Fruit fly (Drosophila melanogaster) whole organism, embryonic: ENCODE data around the gene CG14052.

ENCODE experiments used
- BEAF-32 ChIP-seq: fragments of 200-800 bp; sonication (Bioruptor generic); optimal IDR thresholded peaks from 3 replicates; lab custom pipeline; 2017; ENCODE audit warnings: missing biosample characterization, missing genetic modification characterization, mild to moderate bottlenecking, moderate library complexity, missing genetic modification reagents
- CG10543 ChIP-seq: fragments of 200-800 bp; sonication (Bioruptor generic); optimal IDR thresholded peaks from 3 replicates; lab custom pipeline; 2017; ENCODE audit warnings: missing biosample characterization, mild to moderate bottlenecking, missing genetic modification characterization, moderate library complexity
- CG13775 ChIP-seq: fragments of 200-800 bp; sonication (Bioruptor generic); optimal IDR thresholded peaks from 3 replicates; lab custom pipeline; 2017; ENCODE audit warnings: missing biosample characterization, mild to moderate bottlenecking, missing genetic modification characterization
- CG16815 ChIP-seq: fragments of 200-800 bp; sonication (Bioruptor generic); optimal IDR thresholded peaks from 3 replicates; lab custom pipeline; 2017; ENCODE audit warnings: missing biosample characterization, mild to moderate bottlenecking, missing genetic modification characterization
- CG16863 ChIP-seq: fragments of 200-800 bp; sonication (Bioruptor generic); optimal IDR thresholded peaks from 3 replicates; lab custom pipeline; 2016; ENCODE audit warnings: missing biosample characterization, missing genetic modification characterization
- CG17328 ChIP-seq: fragments of 200-800 bp; sonication (Bioruptor generic); IDR thresholded peaks from 2 replicates; pipeline ENCODE4 v1.3.6; 2022; ENCODE audit warnings: missing biosample characterization, missing genetic modification characterization
- CG17385 ChIP-seq: fragments of 200-800 bp; sonication (Bioruptor generic); optimal IDR thresholded peaks from 3 replicates; lab custom pipeline; 2018; ENCODE audit warnings: missing biosample characterization, mild to moderate bottlenecking, missing genetic modification characterization
- CG17802 ChIP-seq: fragments of 200-800 bp; sonication (Bioruptor generic); optimal IDR thresholded peaks from 2 replicates; lab custom pipeline; 2018; ENCODE audit warnings: missing biosample characterization, mild to moderate bottlenecking, missing genetic modification characterization, moderate library complexity
- CG17912 ChIP-seq: fragments of 200-800 bp; sonication (Bioruptor generic); optimal IDR thresholded peaks from 2 replicates; lab custom pipeline; 2018; ENCODE audit warnings: missing biosample characterization, mild to moderate bottlenecking, missing genetic modification characterization
- CG18011 ChIP-seq: fragments of 200-800 bp; sonication (Bioruptor generic); optimal IDR thresholded peaks from 2 replicates; lab custom pipeline; 2017; ENCODE audit warnings: missing biosample characterization, missing genetic modification characterization, mild to moderate bottlenecking, moderate library complexity, missing genotype
- CG18599 ChIP-seq: fragments of 200-800 bp; sonication (Bioruptor generic); optimal IDR thresholded peaks from 3 replicates; lab custom pipeline; 2017; ENCODE audit warnings: missing biosample characterization, missing genetic modification characterization, mild to moderate bottlenecking, moderate library complexity, missing genetic modification reagents
- CG2199 ChIP-seq: fragments of 200-800 bp; sonication (Bioruptor generic); IDR thresholded peaks from 3 replicates; pipeline ENCODE4 v1.3.6; 2022; ENCODE audit warnings: missing biosample characterization, missing genetic modification characterization
- CG31224 ChIP-seq: fragments of 200-800 bp; sonication (Bioruptor generic); IDR thresholded peaks from 2 replicates; pipeline ENCODE4 v1.3.6; 2022; ENCODE audit warnings: missing biosample characterization, missing genetic modification characterization
- CG3281 ChIP-seq: fragments of 200-800 bp; sonication (Bioruptor generic); optimal IDR thresholded peaks from 3 replicates; lab custom pipeline; 2017; ENCODE audit warnings: missing biosample characterization, mild to moderate bottlenecking, missing genetic modification characterization
- CG33213 ChIP-seq: fragments of 200-800 bp; sonication (Bioruptor generic); optimal IDR thresholded peaks from 3 replicates; lab custom pipeline; 2016; ENCODE audit warnings: missing biosample characterization, missing genetic modification characterization
- CG34376 ChIP-seq: fragments of 200-800 bp; sonication (Bioruptor generic); optimal IDR thresholded peaks from 2 replicates; lab custom pipeline; 2018; ENCODE audit warnings: missing biosample characterization, mild to moderate bottlenecking, missing genetic modification characterization
- CG3847 ChIP-seq: fragments of 200-800 bp; sonication (Bioruptor generic); IDR thresholded peaks from 2 replicates; pipeline ENCODE4 v1.3.6; 2022; ENCODE audit warnings: missing biosample characterization, missing genetic modification characterization
- CG43689 ChIP-seq: fragments of 200-800 bp; sonication (Bioruptor generic); IDR thresholded peaks from 2 replicates; pipeline ENCODE4 v1.3.6; 2022; ENCODE audit warnings: missing biosample characterization, missing genetic modification characterization
- CG4424 ChIP-seq: fragments of 200-800 bp; sonication (Bioruptor generic); optimal IDR thresholded peaks from 3 replicates; lab custom pipeline; 2016; ENCODE audit warnings: missing biosample characterization, missing genetic modification characterization
- CG5953 ChIP-seq: fragments of 200-800 bp; sonication (Bioruptor generic); IDR thresholded peaks from 2 replicates; pipeline ENCODE4 v1.3.6; 2022; ENCODE audit warnings: missing biosample characterization, missing genetic modification characterization
- CG6765 ChIP-seq: fragments of 200-800 bp; sonication (Bioruptor generic); optimal IDR thresholded peaks from 3 replicates; lab custom pipeline; 2017; ENCODE audit warnings: missing biosample characterization, mild to moderate bottlenecking, missing genetic modification characterization
- CG7963 ChIP-seq: fragments of 200-800 bp; sonication (Bioruptor generic); IDR thresholded peaks from 3 replicates; pipeline ENCODE4 v1.3.6; 2022; ENCODE audit warnings: missing biosample characterization, missing genetic modification characterization; ENCODE audit not compliant: partially characterized antibody
- CrebB ChIP-seq: fragments of 200-800 bp; sonication (Bioruptor generic); optimal IDR thresholded peaks from 3 replicates; lab custom pipeline; 2018; ENCODE audit warnings: missing biosample characterization, mild to moderate bottlenecking, missing genetic modification characterization
- D19B ChIP-seq: fragments of 200-800 bp; sonication (Bioruptor generic); optimal IDR thresholded peaks from 2 replicates; lab custom pipeline; 2017; ENCODE audit warnings: missing biosample characterization, mild to moderate bottlenecking, missing genetic modification characterization
- Dp ChIP-seq: fragments of 200-800 bp; sonication (Bioruptor generic); optimal IDR thresholded peaks from 2 replicates; lab custom pipeline; 2018; ENCODE audit warnings: missing biosample characterization, mild to moderate bottlenecking, missing genetic modification characterization, moderate library complexity
- Ets65A ChIP-seq: fragments of 200-800 bp; sonication (Bioruptor generic); peaks from one replicate; lab custom pipeline; 2016; ENCODE audit warnings: missing biosample characterization, missing genetic modification characterization
- Hey ChIP-seq: fragments of 200-800 bp; sonication (Bioruptor generic); optimal IDR thresholded peaks from 3 replicates; lab custom pipeline; 2018; ENCODE audit warnings: missing biosample characterization, mild to moderate bottlenecking, missing genetic modification characterization
- Hr78 ChIP-seq, 2 experiments: fragments of 200-800 bp in 1 of 2; fragments of >200 bp in 1 of 2; sonication (Bioruptor generic) in 1 of 2; optimal IDR thresholded peaks; 2 replicates each; lab custom pipeline; 2017 to 2019; ENCODE audit warnings: missing biosample characterization in 2 of 2, missing genetic modification characterization in 2 of 2, mild to moderate bottlenecking in 1 of 2, moderate library complexity in 1 of 2
- Oaz ChIP-seq: fragments of 200-800 bp; sonication (Bioruptor generic); IDR thresholded peaks from 2 replicates; pipeline ENCODE4 v1.3.6; 2022; ENCODE audit warnings: missing biosample characterization, missing genetic modification characterization
- Optix ChIP-seq: fragments of 200-800 bp; sonication (Bioruptor generic); IDR thresholded peaks from 3 replicates; pipeline ENCODE4 v1.3.6; 2022; ENCODE audit warnings: missing biosample characterization, missing genetic modification characterization
- Ravus ChIP-seq: fragments of 200-800 bp; sonication (Bioruptor generic); IDR thresholded peaks from 2 replicates; pipeline ENCODE4 v1.3.6; 2022; ENCODE audit warnings: missing biosample characterization, missing genetic modification characterization
- Vsx1 ChIP-seq: fragments of 200-800 bp; sonication (Bioruptor generic); optimal IDR thresholded peaks from 2 replicates; lab custom pipeline; 2017; ENCODE audit warnings: missing biosample characterization, mild to moderate bottlenecking, missing genetic modification characterization, missing genetic modification reagents
- Xrp1 ChIP-seq: fragments of 200-800 bp; sonication (Bioruptor generic); IDR thresholded peaks from 2 replicates; pipeline ENCODE4 v1.3.6; 2022; ENCODE audit warnings: missing biosample characterization, missing genetic modification characterization
- ase ChIP-seq: fragments of 200-800 bp; sonication (Bioruptor generic); IDR thresholded peaks from 3 replicates; pipeline ENCODE4 v1.3.6; 2022; ENCODE audit warnings: missing biosample characterization, missing genetic modification characterization
- ato ChIP-seq: fragments of 200-800 bp; sonication (Bioruptor generic); IDR thresholded peaks from 2 replicates; pipeline ENCODE4 v1.3.6; 2022; ENCODE audit warnings: missing biosample characterization, missing genetic modification characterization; ENCODE audit not compliant: partially characterized antibody
- bcd ChIP-seq: fragments of 200-800 bp; sonication (Bioruptor generic); optimal IDR thresholded peaks from 2 replicates; lab custom pipeline; 2017; ENCODE audit warnings: missing biosample characterization, mild to moderate bottlenecking, missing genetic modification characterization
- chinmo ChIP-seq: fragments of 200-800 bp; sonication (Bioruptor generic); IDR thresholded peaks from 4 replicates; pipeline ENCODE4 v1.3.6; 2022; ENCODE audit warnings: missing biosample characterization, missing genetic modification characterization; ENCODE audit not compliant: partially characterized antibody
- eve ChIP-seq, 2 experiments: fragments of >200 bp; optimal IDR thresholded peaks; 2 replicates each; lab custom pipeline; 2017; ENCODE audit warnings: missing biosample characterization in 2 of 2, missing genetic modification characterization in 2 of 2
- gem ChIP-seq: fragments of 200-800 bp; sonication (Bioruptor generic); optimal IDR thresholded peaks from 2 replicates; lab custom pipeline; 2019; ENCODE audit warnings: missing biosample characterization, mild to moderate bottlenecking, missing genetic modification characterization, moderate library complexity
- grn ChIP-seq: fragments of 200-800 bp; sonication (Bioruptor generic); optimal IDR thresholded peaks from 3 replicates; lab custom pipeline; 2017; ENCODE audit warnings: missing biosample characterization, missing genetic modification characterization
- lmd ChIP-seq: fragments of 200-800 bp; sonication (Bioruptor generic); IDR thresholded peaks from 2 replicates; pipeline ENCODE4 v1.3.6; 2022; ENCODE audit warnings: missing biosample characterization, missing genetic modification characterization
- otp ChIP-seq: fragments of 200-800 bp; sonication (Bioruptor generic); IDR thresholded peaks from 3 replicates; pipeline ENCODE4, ENCODE4 v1.3.6; 2022; ENCODE audit warnings: missing biosample characterization, missing genetic modification characterization
- pan ChIP-seq, 4 experiments: fragments of >200 bp in 3 of 4; fragments of 200-800 bp in 1 of 4; sonication (Bioruptor generic) in 1 of 4; optimal IDR thresholded peaks in 3 of 4; IDR thresholded peaks in 1 of 4; 2 replicates each; pipeline versions ENCODE4 v1.3.6 to Lab custom; 2017 to 2022; ENCODE audit warnings: missing biosample characterization in 2 of 4, missing genetic modification characterization in 2 of 4, mixed read lengths in 1 of 4
- row ChIP-seq: fragments of 200-800 bp; sonication (Bioruptor generic); IDR thresholded peaks from 3 replicates; pipeline ENCODE4 v1.3.6; 2022; ENCODE audit warnings: missing biosample characterization, missing genetic modification characterization
- run ChIP-seq: fragments of 200-800 bp; sonication (Bioruptor generic); optimal IDR thresholded peaks from 3 replicates; lab custom pipeline; 2018; ENCODE audit warnings: missing biosample characterization, mild to moderate bottlenecking, missing genetic modification characterization
- sna ChIP-seq: fragments of 200-800 bp; sonication (Bioruptor generic); IDR thresholded peaks from 2 replicates; pipeline ENCODE4 v1.3.6; 2022; ENCODE audit warnings: missing biosample characterization, missing genetic modification characterization; ENCODE audit not compliant: partially characterized antibody
- stwl ChIP-seq: fragments of 200-800 bp; sonication (Bioruptor generic); optimal IDR thresholded peaks from 3 replicates; lab custom pipeline; 2018; ENCODE audit warnings: missing biosample characterization, mild to moderate bottlenecking, missing genetic modification characterization, moderate library complexity
- tgo ChIP-seq: fragments of 200-800 bp; sonication (Bioruptor generic); IDR thresholded peaks from 3 replicates; pipeline ENCODE4 v1.3.6; 2022; ENCODE audit warnings: missing biosample characterization, missing genetic modification characterization
- vnd ChIP-seq: fragments of 200-800 bp; sonication (Bioruptor generic); IDR thresholded peaks from 3 replicates; pipeline ENCODE4 v1.3.6; 2022; ENCODE audit warnings: missing biosample characterization, missing genetic modification characterization; ENCODE audit not compliant: partially characterized antibody
- z ChIP-seq: fragments of 200-800 bp; sonication (Bioruptor generic); IDR thresholded peaks from 3 replicates; pipeline ENCODE4 v1.3.6; 2022; ENCODE audit warnings: missing biosample characterization, missing genetic modification characterization

The CG14052 gene

dm6 chrX:2199303-2199702 is 24.3 kb upstream of the CG14052 start (continued):
- TF ChIP-seq Dp (GFP tag; lab: Kevin White, UChicago) (no peak), CG3281 (GFP tag; lab: Kevin White, UChicago) (no peak), CG16863 (no peak), gem (tag; lab: Kevin White, UChicago) (peak; percentile 33), BEAF-32 (GFP tag; lab: Kevin White, UChicago) (no peak), lmd (GFP tag; lab: Robert Waterston, UW) (no peak), CG3847 (GFP tag; lab: Robert Waterston, UW) (no peak), CG43689 (GFP tag; lab: Robert Waterston, UW) (no peak), tgo (GFP tag; lab: Robert Waterston, UW) (no peak), sna (no peak), Oaz (GFP tag; lab: Robert Waterston, UW) (no peak), pan (optimal IDR thresholded peaks at IDR 0.05; lab: Kevin White, UChicago) (no peak), pan (GFP tag; optimal IDR thresholded peaks at IDR 0.05 in 1 of 2, IDR thresholded peaks at IDR 0.05 in 1 of 2) (no peak), Optix (GFP tag; lab: Robert Waterston, UW) (no peak), CG6765 (GFP tag; lab: Kevin White, UChicago) (no peak), CG34376 (GFP tag; lab: Kevin White, UChicago) (peak; percentile 90), CG17802 (tag; lab: Kevin White, UChicago) (no peak), chinmo (peak; percentile 75; the same call in 1 of the 4 replicates), eve (GFP tag; optimal IDR thresholded peaks at IDR 0.05; lab: Kevin White, UChicago) (no peak), CG5953 (no peak), Ravus (GFP tag; lab: Robert Waterston, UW) (no peak), ato (GFP tag; lab: Robert Waterston, UW) (no peak), CG17912 (no peak), D19B (no peak), CG7963 (GFP tag; lab: Robert Waterston, UW) (no peak), CG31224 (GFP tag; lab: Robert Waterston, UW) (no peak), stwl (tag; lab: Kevin White, UChicago) (no peak), CG4424 (GFP tag; lab: Kevin White, UChicago) (no peak), row (GFP tag; lab: Robert Waterston, UW) (no peak), bcd (GFP tag; lab: Kevin White, UChicago) (no peak), otp (GFP tag; lab: Robert Waterston, UW) (0 out of 3 replicates have a peak, but pooled peaks have one; percentile 42), CG13775 (GFP tag; lab: Kevin White, UChicago) (no peak), Ets65A (no peak), CG2199 (no peak), Hr78 (GFP tag; optimal IDR thresholded peaks at IDR 0.05; lab: Kevin White, UChicago) (peak in 1 of 2 experiments; percentile 10), CG10543 (GFP tag; lab: Kevin White, UChicago) (peak; percentile 49), ase (GFP tag; lab: Robert Waterston, UW) (no peak), Hey (tag; lab: Kevin White, UChicago) (peak; percentile 62), CG17385 (no peak), CG17328 (GFP tag; lab: Robert Waterston, UW) (no peak), Xrp1 (GFP tag; lab: Robert Waterston, UW) (no peak), grn (GFP tag; lab: Kevin White, UChicago) (peak; percentile 98), CG18011 (GFP tag; lab: Kevin White, UChicago) (no peak), vnd (GFP tag; lab: Robert Waterston, UW) (peak; percentile 46; the same call in 1 of the 3 replicates), CrebB (tag; lab: Kevin White, UChicago) (no peak), run (tag; lab: Kevin White, UChicago) (no peak), z (no peak), CG33213 (no peak), CG16815 (GFP tag; lab: Kevin White, UChicago) (no peak), Vsx1 (GFP tag; lab: Kevin White, UChicago) (peak; percentile 93), CG18599 (GFP tag; lab: Kevin White, UChicago) (peak; percentile 67)
